Fruit fly (Drosophila melanogaster) whole organism, wandering third instar larva: ENCODE results near the gene REG.

Source experiments
- Abd-B ChIP-seq: fragments of >200 bp; optimal IDR thresholded peaks from 2 replicates; lab custom pipeline; 2017; ENCODE audit warnings: missing biosample characterization, missing genetic modification characterization
- CG32264 ChIP-seq: fragments of 200-800 bp; sonication (Bioruptor generic); optimal IDR thresholded peaks from 2 replicates; lab custom pipeline; 2016; ENCODE audit warnings: missing biosample characterization, missing genetic modification characterization
- CG9705 ChIP-seq: fragments of 200-800 bp; sonication (Bioruptor generic); optimal IDR thresholded peaks from 2 replicates; lab custom pipeline; 2018; ENCODE audit warnings: missing biosample characterization, mild to moderate bottlenecking, missing genetic modification characterization
- CrebA ChIP-seq: fragments of 200-800 bp; sonication (Bioruptor generic); optimal IDR thresholded peaks from 2 replicates; lab custom pipeline; 2016; ENCODE audit warnings: missing biosample characterization, mild to moderate bottlenecking, missing genetic modification characterization, borderline replicate concordance
- Dfd ChIP-seq: fragments of >200 bp; optimal IDR thresholded peaks from 2 replicates; lab custom pipeline; 2017; ENCODE audit warnings: missing biosample characterization, missing genetic modification characterization
- Dif ChIP-seq: fragments of 200-275, 200-300 bp; sonication (Bioruptor generic); optimal IDR thresholded peaks from 2 replicates; lab custom pipeline; 2018; ENCODE audit warnings: missing biosample characterization, missing genetic modification characterization; ENCODE audit not compliant: partially characterized antibody
- GATAd ChIP-seq: sonication (Bioruptor generic); optimal IDR thresholded peaks from 2 replicates; lab custom pipeline; 2016; ENCODE audit warnings: missing biosample characterization, missing genetic modification characterization
- HLH106 ChIP-seq: fragments of 200-800 bp; optimal IDR thresholded peaks from 3 replicates; lab custom pipeline; 2019; ENCODE audit warnings: missing biosample characterization, mild to moderate bottlenecking, missing genetic modification characterization, moderate library complexity
- Hnf4 ChIP-seq: fragments of 200-800 bp; sonication (Bioruptor generic); optimal IDR thresholded peaks from 2 replicates; lab custom pipeline; 2016; ENCODE audit warnings: missing biosample characterization, mild to moderate bottlenecking, missing genetic modification characterization
- Hr78 ChIP-seq: fragments of >200 bp; optimal IDR thresholded peaks from 2 replicates; lab custom pipeline; 2017; ENCODE audit warnings: missing biosample characterization, missing genetic modification characterization
- Hr83 ChIP-seq: fragments of 200-300 bp; sonication (Bioruptor generic); optimal IDR thresholded peaks from 2 replicates; lab custom pipeline; 2016; ENCODE audit warnings: missing biosample characterization, mild to moderate bottlenecking, missing genetic modification characterization, moderate library complexity; ENCODE audit not compliant: poor library complexity, severe bottlenecking
- Jra ChIP-seq: sonication (Bioruptor generic); optimal IDR thresholded peaks from 2 replicates; lab custom pipeline; 2016; ENCODE audit warnings: missing biosample characterization, missing genetic modification characterization
- Mio ChIP-seq: sonication (Bioruptor generic); optimal IDR thresholded peaks from 2 replicates; lab custom pipeline; 2016; ENCODE audit warnings: missing biosample characterization, missing genetic modification characterization
- Myc ChIP-seq: fragments of >200 bp; optimal IDR thresholded peaks from 2 replicates; lab custom pipeline; 2017
- N ChIP-seq: fragments of >200 bp; optimal IDR thresholded peaks from 2 replicates; lab custom pipeline; 2018; ENCODE audit warnings: missing biosample characterization, missing external identifiers, missing genetic modification characterization
- OdsH ChIP-seq: fragments of 200-800 bp; sonication (Bioruptor generic); optimal IDR thresholded peaks from 2 replicates; lab custom pipeline; 2016; ENCODE audit warnings: missing biosample characterization, mild to moderate bottlenecking, missing genetic modification characterization
- Rel ChIP-seq, 2 experiments: fragments of 200-800 bp; sonication (Bioruptor generic) in 1 of 2; optimal IDR thresholded peaks; 2 replicates in 1 of 2; 3 replicates in 1 of 2; lab custom pipeline; 2016 to 2019; ENCODE audit warnings: mild to moderate bottlenecking in 2 of 2, missing biosample characterization in 2 of 2, missing genetic modification characterization in 2 of 2, moderate library complexity in 1 of 2
- Sp1 ChIP-seq: fragments of 200-800 bp; sonication (Bioruptor generic); optimal IDR thresholded peaks from 3 replicates; lab custom pipeline; 2019; ENCODE audit warnings: missing biosample characterization, mild to moderate bottlenecking, missing genetic modification characterization, moderate library complexity
- Vsx2 ChIP-seq: fragments of 200-300, 225-300 bp; sonication (Bioruptor generic); optimal IDR thresholded peaks from 2 replicates; lab custom pipeline; 2018; ENCODE audit warnings: missing biosample characterization, missing genetic modification characterization; ENCODE audit not compliant: partially characterized antibody
- br ChIP-seq: fragments of 200-800 bp; sonication (Bioruptor generic); optimal IDR thresholded peaks from 2 replicates; lab custom pipeline; 2016; ENCODE audit warnings: missing biosample characterization, missing genetic modification characterization
- brk ChIP-seq: fragments of 200-800 bp; sonication (Bioruptor generic); optimal IDR thresholded peaks from 2 replicates; lab custom pipeline; 2016; ENCODE audit warnings: missing biosample characterization, mild to moderate bottlenecking, missing genetic modification characterization
- dl ChIP-seq, 2 experiments: fragments of 175-275, 200-275 bp in 1 of 2; fragments of 200-275 bp in 1 of 2; sonication (Bioruptor generic); optimal IDR thresholded peaks; lab custom pipeline; 2018; ENCODE audit warnings: mild to moderate bottlenecking in 2 of 2, missing biosample characterization in 2 of 2, missing genetic modification characterization in 2 of 2, moderate library complexity in 2 of 2; ENCODE audit not compliant: partially characterized antibody in 2 of 2, insufficient read depth in 1 of 2
- dmrt93B ChIP-seq: fragments of 200-800 bp; sonication (Bioruptor generic); optimal IDR thresholded peaks from 2 replicates; lab custom pipeline; 2018; ENCODE audit warnings: missing biosample characterization, mild to moderate bottlenecking, missing genetic modification characterization
- dsf ChIP-seq: sonication (Bioruptor generic); optimal IDR thresholded peaks from 2 replicates; lab custom pipeline; 2016; ENCODE audit warnings: missing biosample characterization, missing genetic modification characterization, borderline replicate concordance
- ey ChIP-seq: fragments of 200-800 bp; sonication (Bioruptor generic); optimal IDR thresholded peaks from 2 replicates; lab custom pipeline; 2016; ENCODE audit warnings: missing biosample characterization, missing genetic modification characterization
- foxo ChIP-seq, 2 experiments: fragments of 200-800 bp; sonication (Bioruptor generic); optimal IDR thresholded peaks; 2 replicates in 1 of 2; 3 replicates in 1 of 2; lab custom pipeline; 2016 to 2017; ENCODE audit warnings: missing biosample characterization in 2 of 2, missing genetic modification characterization in 2 of 2
- fru ChIP-seq: fragments of 200-800 bp; sonication (Bioruptor generic); optimal IDR thresholded peaks from 3 replicates; lab custom pipeline; 2016; ENCODE audit warnings: missing biosample characterization, mild to moderate bottlenecking, missing genetic modification characterization
- h ChIP-seq: fragments of 200-800 bp; sonication (Bioruptor generic); optimal IDR thresholded peaks from 3 replicates; lab custom pipeline; 2016; ENCODE audit warnings: missing biosample characterization, mild to moderate bottlenecking, missing genetic modification characterization
- jim ChIP-seq: fragments of 175-275, 200-325 bp; sonication (Bioruptor generic); optimal IDR thresholded peaks from 2 replicates; lab custom pipeline; 2016; ENCODE audit warnings: missing biosample characterization, mild to moderate bottlenecking, missing genetic modification characterization
- lola ChIP-seq: fragments of >200 bp; optimal IDR thresholded peaks from 2 replicates; lab custom pipeline; 2017; ENCODE audit warnings: missing biosample characterization, missing genetic modification characterization
- pan ChIP-seq: fragments of >200 bp; optimal IDR thresholded peaks from 2 replicates; lab custom pipeline; 2017
- psq ChIP-seq: fragments of 200-800 bp; sonication (Bioruptor generic); optimal IDR thresholded peaks from 3 replicates; lab custom pipeline; 2017; ENCODE audit warnings: missing biosample characterization, mild to moderate bottlenecking, missing genetic modification characterization, moderate library complexity
- rgr ChIP-seq: fragments of 200-800 bp; sonication (Bioruptor generic); optimal IDR thresholded peaks from 3 replicates; lab custom pipeline; 2016; ENCODE audit warnings: missing biosample characterization, mild to moderate bottlenecking, missing genetic modification characterization
- sage ChIP-seq: fragments of 200-800 bp; sonication (Bioruptor generic); optimal IDR thresholded peaks from 2 replicates; lab custom pipeline; 2016; ENCODE audit warnings: missing biosample characterization, mild to moderate bottlenecking, missing genetic modification characterization
- sv ChIP-seq: fragments of 200-800 bp; sonication (Bioruptor generic); optimal IDR thresholded peaks from 3 replicates; lab custom pipeline; 2016; ENCODE audit warnings: missing biosample characterization, missing genetic modification characterization
- tai ChIP-seq: sonication (Bioruptor generic); optimal IDR thresholded peaks from 2 replicates; lab custom pipeline; 2016; ENCODE audit warnings: missing biosample characterization, missing genetic modification characterization
- usp ChIP-seq: fragments of >200 bp; optimal IDR thresholded peaks from 2 replicates; lab custom pipeline; 2017; ENCODE audit warnings: missing biosample characterization, missing genetic modification characterization
- woc ChIP-seq: sonication (Bioruptor generic); optimal IDR thresholded peaks from 2 replicates; lab custom pipeline; 2016; ENCODE audit warnings: missing biosample characterization, mild to moderate bottlenecking, missing genetic modification characterization

REG gene

dm6 chrX:13230974-13231373 is 18.8 kb downstream of the REG start:
- TF ChIP-seq sv (GFP tag; lab: Kevin White, UChicago) (no peak), psq (GFP tag; lab: Kevin White, UChicago) (no peak), dsf (GFP tag; lab: Kevin White, UChicago) (no peak), CG9705 (GFP tag; lab: Kevin White, UChicago) (no peak), Vsx2 (GFP tag; lab: Kevin White, UChicago) (no peak), sage (GFP tag; lab: Kevin White, UChicago) (no peak), HLH106 (tag; lab: Kevin White, UChicago) (no peak), GATAd (GFP tag; lab: Kevin White, UChicago) (no peak), brk (GFP tag; lab: Kevin White, UChicago) (no peak), Rel (GFP tag; optimal IDR thresholded peaks at IDR 0.05; lab: Kevin White, UChicago) (no peak), Rel (tag; optimal IDR thresholded peaks at IDR 0.05; lab: Kevin White, UChicago) (no peak)

- no peak for TF ChIP-seq Hnf4 (GFP tag; lab: Kevin White, UChicago)
- no peak for TF ChIP-seq tai
- TF ChIP-seq dl (GFP tag; optimal IDR thresholded peaks at IDR 0.05; lab: Kevin White, UChicago; ENCODE audit: insufficient read depth in 1 of 2, partially characterized antibody in 2 of 2): no peak
- peak in 1 of 2 experiments; percentile 23 for TF ChIP-seq foxo (GFP tag; optimal IDR thresholded peaks at IDR 0.05; lab: Kevin White, UChicago)
- no peak for TF ChIP-seq sage (GFP tag; lab: Kevin White, UChicago)
- no peak for TF ChIP-seq CG32264 (GFP tag; lab: Kevin White, UChicago)
- peak; percentile 78 for TF ChIP-seq sv (GFP tag; lab: Kevin White, UChicago)
Observed at dm6 chrX:13232406-13233195, 20.5 kb downstream of the REG start.

dm6 chrX:13233811-13234737 is 21.9 kb downstream of the REG start:
- peak; percentile 70 for TF ChIP-seq brk (GFP tag; lab: Kevin White, UChicago)
- peak; percentile 88 for TF ChIP-seq sv (GFP tag; lab: Kevin White, UChicago)
- peak; percentile 45 for TF ChIP-seq CrebA (GFP tag; lab: Kevin White, UChicago)
- TF ChIP-seq Abd-B (GFP tag; lab: Kevin White, UChicago): no peak
- TF ChIP-seq Myc (lab: Kevin White, UChicago): no peak
- peak; percentile 90 for TF ChIP-seq HLH106 (tag; lab: Kevin White, UChicago)
- peak; percentile 82 for TF ChIP-seq dmrt93B (GFP tag; lab: Kevin White, UChicago)
- no peak for TF ChIP-seq Hr78 (GFP tag; lab: Kevin White, UChicago)
- no peak for TF ChIP-seq dsf (GFP tag; lab: Kevin White, UChicago)
- TF ChIP-seq fru (GFP tag; lab: Kevin White, UChicago): peak; percentile 91
- TF ChIP-seq Hr83 (GFP tag; lab: Kevin White, UChicago): peak; percentile 5
- TF ChIP-seq CG32264 (GFP tag; lab: Kevin White, UChicago): peak; percentile 37
- TF ChIP-seq Mio (GFP tag; lab: Kevin White, UChicago): no peak
- TF ChIP-seq rgr (GFP tag; lab: Kevin White, UChicago): peak; percentile 81
- peak; percentile 74 for TF ChIP-seq br (GFP tag; lab: Kevin White, UChicago)
- peak; percentile 14 for TF ChIP-seq GATAd (GFP tag; lab: Kevin White, UChicago)
- TF ChIP-seq N (GFP tag; lab: Kevin White, UChicago): no peak
- no peak for TF ChIP-seq jim (GFP tag; lab: Kevin White, UChicago)
- TF ChIP-seq usp (GFP tag; lab: Kevin White, UChicago): no peak
- peak; percentile 73 for TF ChIP-seq Hnf4 (GFP tag; lab: Kevin White, UChicago)
- TF ChIP-seq CG9705 (GFP tag; lab: Kevin White, UChicago): peak; percentile 68
- peak; percentile 90 for TF ChIP-seq h (GFP tag; lab: Kevin White, UChicago)
- TF ChIP-seq OdsH (GFP tag; lab: Kevin White, UChicago): peak; percentile 84
- TF ChIP-seq Jra: peak; percentile 62
- no peak for TF ChIP-seq dl (GFP tag; optimal IDR thresholded peaks at IDR 0.05; lab: Kevin White, UChicago; ENCODE audit: insufficient read depth in 1 of 2, partially characterized antibody in 2 of 2)
- TF ChIP-seq Dfd (GFP tag; lab: Kevin White, UChicago): no peak
- TF ChIP-seq ey (GFP tag; lab: Kevin White, UChicago): peak; percentile 85
- TF ChIP-seq tai: peak; percentile 65
- peak in 1 of 2 experiments; percentile 89 for TF ChIP-seq foxo (GFP tag; optimal IDR thresholded peaks at IDR 0.05; lab: Kevin White, UChicago)
- peak; percentile 17 for TF ChIP-seq Rel (GFP tag; optimal IDR thresholded peaks at IDR 0.05; lab: Kevin White, UChicago)
- TF ChIP-seq Rel (tag; optimal IDR thresholded peaks at IDR 0.05; lab: Kevin White, UChicago): peak; percentile 71
- peak; percentile 96 for TF ChIP-seq psq (GFP tag; lab: Kevin White, UChicago)
- peak; percentile 81 for TF ChIP-seq woc
- peak; percentile 35 for TF ChIP-seq sage (GFP tag; lab: Kevin White, UChicago)
- TF ChIP-seq Sp1 (GFP tag; lab: Kevin White, UChicago): peak; percentile 95
- TF ChIP-seq pan (lab: Kevin White, UChicago): no peak
- TF ChIP-seq Dif: no peak
- TF ChIP-seq Vsx2 (GFP tag; lab: Kevin White, UChicago): no peak
- no peak for TF ChIP-seq lola (GFP tag; lab: Kevin White, UChicago)
